Fruit fly (Drosophila melanogaster) whole organism, prepupa: ENCODE measurements around the gene SmD2.

Source experiments
- Blimp-1 ChIP-seq: fragments of 200-800 bp; sonication (Bioruptor generic); optimal IDR thresholded peaks from 3 replicates; lab custom pipeline; 2017; ENCODE audit warnings: missing biosample characterization, missing genetic modification characterization, mild to moderate bottlenecking, moderate library complexity, missing genetic modification reagents
- CG10631 ChIP-seq: fragments of 200-800 bp; sonication (Bioruptor generic); optimal IDR thresholded peaks from 2 replicates; lab custom pipeline; 2016; ENCODE audit warnings: missing biosample characterization, missing genetic modification characterization
- CG10669 ChIP-seq: fragments of 200-800 bp; sonication (Bioruptor generic); optimal IDR thresholded peaks from 3 replicates; lab custom pipeline; 2018; ENCODE audit warnings: missing biosample characterization, mild to moderate bottlenecking, missing genetic modification characterization, moderate library complexity
- CG11762 ChIP-seq: fragments of 200-800 bp; sonication (Bioruptor generic); optimal IDR thresholded peaks from 3 replicates; lab custom pipeline; 2016; ENCODE audit warnings: missing biosample characterization, missing genetic modification characterization; ENCODE audit not compliant: insufficient read depth
- CG11902 ChIP-seq: fragments of 200-800 bp; sonication (Bioruptor generic); optimal IDR thresholded peaks from 3 replicates; lab custom pipeline; 2016; ENCODE audit warnings: missing biosample characterization, missing genetic modification characterization
- CG3032 ChIP-seq: fragments of 200-800 bp; optimal IDR thresholded peaks from 2 replicates; lab custom pipeline; 2019; ENCODE audit warnings: missing biosample characterization, mild to moderate bottlenecking, missing genetic modification characterization, moderate library complexity
- CG31627 ChIP-seq: fragments of 200-800 bp; sonication (Bioruptor generic); optimal IDR thresholded peaks from 3 replicates; lab custom pipeline; 2016; ENCODE audit warnings: missing biosample characterization, missing genetic modification characterization
- CG34406 ChIP-seq: fragments of 200-800 bp; sonication (Bioruptor generic); optimal IDR thresholded peaks from 3 replicates; lab custom pipeline; 2016; ENCODE audit warnings: missing biosample characterization, missing genetic modification characterization
- CG3919 ChIP-seq: fragments of 200-800 bp; sonication (Bioruptor generic); optimal IDR thresholded peaks from 3 replicates; lab custom pipeline; 2016; ENCODE audit warnings: missing biosample characterization, missing genetic modification characterization
- CG6163 ChIP-seq: fragments of 200-800 bp; sonication (Bioruptor generic); IDR thresholded peaks from 3 replicates; pipeline ENCODE4 v1.3.6; 2022; ENCODE audit warnings: missing biosample characterization, missing genetic modification characterization
- CG6808 ChIP-seq: fragments of 200-800 bp; sonication (Bioruptor generic); optimal IDR thresholded peaks from 3 replicates; lab custom pipeline; 2017; ENCODE audit warnings: missing biosample characterization, missing genetic modification characterization, mild to moderate bottlenecking, moderate library complexity, missing genetic modification reagents
- CG8119 ChIP-seq: fragments of 200-800 bp; sonication (Bioruptor generic); IDR thresholded peaks from 3 replicates; pipeline ENCODE4 v1.3.6; 2022; ENCODE audit warnings: missing biosample characterization, missing genetic modification characterization
- CG8319 ChIP-seq: fragments of 200-800 bp; sonication (Bioruptor generic); optimal IDR thresholded peaks from 3 replicates; lab custom pipeline; 2016; ENCODE audit warnings: missing biosample characterization, missing genetic modification characterization
- CG8632 ChIP-seq: fragments of 200-800 bp; sonication (Bioruptor generic); optimal IDR thresholded peaks from 3 replicates; lab custom pipeline; 2016; ENCODE audit warnings: missing biosample characterization, missing genetic modification characterization
- CG9139 ChIP-seq: fragments of 200-800 bp; sonication (Bioruptor generic); optimal IDR thresholded peaks from 3 replicates; lab custom pipeline; 2017; ENCODE audit warnings: missing biosample characterization, mild to moderate bottlenecking, missing genetic modification characterization
- Eip75B ChIP-seq: fragments of 200-800 bp; sonication (Bioruptor generic); optimal IDR thresholded peaks from 3 replicates; lab custom pipeline; 2016; ENCODE audit warnings: missing biosample characterization, missing genetic modification characterization
- Eip78C ChIP-seq: fragments of 200-800 bp; sonication (Bioruptor generic); peaks from one replicate; lab custom pipeline; 2016; ENCODE audit warnings: missing biosample characterization, missing genetic modification characterization
- Eip93F ChIP-seq: fragments of 200-800 bp; sonication (Bioruptor generic); optimal IDR thresholded peaks from 2 replicates; lab custom pipeline; 2016; ENCODE audit warnings: missing biosample characterization, mild to moderate bottlenecking, missing genetic modification characterization
- Ets96B ChIP-seq: fragments of 200-800 bp; optimal IDR thresholded peaks from 2 replicates; lab custom pipeline; 2019; ENCODE audit warnings: missing biosample characterization, mild to moderate bottlenecking, missing genetic modification characterization, moderate library complexity
- Gug ChIP-seq: fragments of 200-800 bp; sonication (Bioruptor generic); IDR thresholded peaks from 2 replicates; pipeline ENCODE4 v1.3.6; 2022; ENCODE audit warnings: missing biosample characterization, missing genetic modification characterization
- Hr38 ChIP-seq: sonication (Bioruptor generic); optimal IDR thresholded peaks from 2 replicates; lab custom pipeline; 2016; ENCODE audit warnings: missing biosample characterization, missing genetic modification characterization
- Hr39 ChIP-seq: fragments of 200-800 bp; sonication (Bioruptor generic); optimal IDR thresholded peaks from 2 replicates; lab custom pipeline; 2016; ENCODE audit warnings: missing biosample characterization, missing genetic modification characterization
- Hr4 ChIP-seq: fragments of 200-800 bp; sonication (Bioruptor generic); optimal IDR thresholded peaks from 3 replicates; lab custom pipeline; 2016; ENCODE audit warnings: missing biosample characterization, missing genetic modification characterization
- Lpt ChIP-seq: fragments of 200-800 bp; sonication (Bioruptor generic); optimal IDR thresholded peaks from 3 replicates; lab custom pipeline; 2016; ENCODE audit warnings: missing biosample characterization, missing genetic modification characterization
- OdsH ChIP-seq: fragments of 200-800 bp; sonication (Bioruptor generic); optimal IDR thresholded peaks from 3 replicates; lab custom pipeline; 2016; ENCODE audit warnings: missing biosample characterization, missing genetic modification characterization
- Smox ChIP-seq: fragments of 200-800 bp; sonication (Bioruptor generic); optimal IDR thresholded peaks from 3 replicates; lab custom pipeline; 2016; ENCODE audit warnings: missing biosample characterization, missing genetic modification characterization
- Sox102F ChIP-seq: fragments of 200-800 bp; sonication (Bioruptor generic); optimal IDR thresholded peaks from 2 replicates; lab custom pipeline; 2016; ENCODE audit warnings: missing biosample characterization, mild to moderate bottlenecking, missing genetic modification characterization
- Sox14 ChIP-seq: fragments of 200-800 bp; sonication (Bioruptor generic); optimal IDR thresholded peaks from 3 replicates; lab custom pipeline; 2016; ENCODE audit warnings: missing biosample characterization, missing genetic modification characterization
- achi ChIP-seq: fragments of 200-800 bp; sonication (Bioruptor generic); optimal IDR thresholded peaks from 3 replicates; lab custom pipeline; 2016; ENCODE audit warnings: missing biosample characterization, missing genetic modification characterization
- cyc ChIP-seq: fragments of 200-800 bp; sonication (Bioruptor generic); optimal IDR thresholded peaks from 3 replicates; lab custom pipeline; 2016; ENCODE audit warnings: missing biosample characterization, missing genetic modification characterization
- dac ChIP-seq: fragments of 200-800 bp; sonication (Bioruptor generic); optimal IDR thresholded peaks from 2 replicates; lab custom pipeline; 2017; ENCODE audit warnings: missing biosample characterization, mild to moderate bottlenecking, missing genetic modification characterization
- dsx ChIP-seq: fragments of 200-800 bp; optimal IDR thresholded peaks from 3 replicates; lab custom pipeline; 2019; ENCODE audit warnings: missing biosample characterization, mild to moderate bottlenecking, missing genetic modification characterization, moderate library complexity; ENCODE audit not compliant: poor library complexity, severe bottlenecking
- esn ChIP-seq: fragments of 200-800 bp; sonication (Bioruptor generic); optimal IDR thresholded peaks from 2 replicates; lab custom pipeline; 2016; ENCODE audit warnings: missing biosample characterization, mild to moderate bottlenecking, missing genetic modification characterization, moderate library complexity
- fkh ChIP-seq: fragments of 200-800 bp; sonication (Bioruptor generic); optimal IDR thresholded peaks from 3 replicates; lab custom pipeline; 2017; ENCODE audit warnings: missing biosample characterization, mild to moderate bottlenecking, missing genetic modification characterization, moderate library complexity
- net ChIP-seq: fragments of 200-800 bp; sonication (Bioruptor generic); optimal IDR thresholded peaks from 3 replicates; lab custom pipeline; 2016; ENCODE audit warnings: missing biosample characterization, missing genetic modification characterization
- pdm3 ChIP-seq: fragments of 200-800 bp; sonication (Bioruptor generic); optimal IDR thresholded peaks from 3 replicates; lab custom pipeline; 2016; ENCODE audit warnings: missing biosample characterization, missing genetic modification characterization
- salr ChIP-seq, 2 experiments: fragments of 200-800 bp; sonication (Bioruptor generic); optimal IDR thresholded peaks; 3 replicates each; lab custom pipeline; 2016 to 2018; ENCODE audit warnings: missing biosample characterization in 2 of 2, missing genetic modification characterization in 2 of 2, mild to moderate bottlenecking in 1 of 2
- spab ChIP-seq: fragments of 200-800 bp; sonication (Bioruptor generic); optimal IDR thresholded peaks from 2 replicates; lab custom pipeline; 2017; ENCODE audit warnings: missing biosample characterization, mild to moderate bottlenecking, missing genetic modification characterization, missing genetic modification reagents
- ss ChIP-seq, 2 experiments: fragments of 200-800 bp; sonication (Bioruptor generic); optimal IDR thresholded peaks; 2 replicates in 1 of 2; 3 replicates in 1 of 2; lab custom pipeline; 2017 to 2018; ENCODE audit warnings: mild to moderate bottlenecking in 2 of 2, missing biosample characterization in 2 of 2, missing genetic modification characterization in 2 of 2, moderate library complexity in 1 of 2
- svp ChIP-seq: fragments of 200-800 bp; sonication (Bioruptor generic); peaks from one replicate; lab custom pipeline; 2016; ENCODE audit warnings: missing biosample characterization, missing genetic modification characterization

The SmD2 gene

DNA sequence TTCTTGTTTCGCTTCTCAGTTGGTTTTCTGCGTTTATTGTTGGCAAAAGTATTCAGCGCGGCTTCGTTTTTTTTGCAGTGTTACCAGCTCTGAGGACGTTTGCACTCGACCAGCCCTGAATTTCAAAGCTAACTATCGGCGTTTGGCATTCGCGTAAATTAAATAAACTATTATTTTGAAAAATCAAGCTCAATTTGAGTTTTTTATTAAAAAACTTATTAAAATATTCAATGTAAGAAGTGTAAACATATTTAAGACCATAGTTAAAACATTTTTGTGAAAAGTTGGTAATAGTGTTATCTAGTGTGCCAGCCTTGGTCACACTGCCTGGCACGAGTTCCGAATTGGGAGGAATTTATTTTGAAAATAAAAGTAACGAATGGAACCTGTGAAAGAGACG, at the start of gene SmD2, which contains the start of gene CG18048:
SmD2 (minus strand) TSS at position 98 of the 400 bp plus-strand sequence.
CG18048 (plus strand) TSS at position 298 of the 400 bp plus-strand sequence.
- TF ChIP-seq spab (GFP tag; lab: Kevin White, UChicago), result no peak
- no peak for TF ChIP-seq salr (GFP tag; optimal IDR thresholded peaks at IDR 0.05; lab: Kevin White, UChicago)
- no peak for TF ChIP-seq CG3919 (GFP tag; lab: Kevin White, UChicago)
- TF ChIP-seq svp (GFP tag; lab: Kevin White, UChicago), result no peak
- TF ChIP-seq Lpt (GFP tag; lab: Kevin White, UChicago), result no peak
- no peak for TF ChIP-seq Hr39 (GFP tag; lab: Kevin White, UChicago)
- TF ChIP-seq Ets96B, result no peak
- no peak for TF ChIP-seq achi (GFP tag; lab: Kevin White, UChicago)
- peak; percentile 3 for TF ChIP-seq esn
- TF ChIP-seq net (GFP tag; lab: Kevin White, UChicago), result no peak
- TF ChIP-seq OdsH (GFP tag; lab: Kevin White, UChicago), result no peak
- TF ChIP-seq dsx (GFP tag; lab: Kevin White, UChicago), result peak; percentile 3
- no peak for TF ChIP-seq CG34406
- TF ChIP-seq CG8119 (GFP tag; lab: Robert Waterston, UW), result no peak
- no peak for TF ChIP-seq CG9139 (GFP tag; lab: Kevin White, UChicago)
- TF ChIP-seq CG31627 (GFP tag; lab: Kevin White, UChicago), result peak; percentile 3
- TF ChIP-seq CG10669 (GFP tag; lab: Kevin White, UChicago), result no peak
- peak; percentile 49 for TF ChIP-seq Eip78C
- no peak for TF ChIP-seq Hr4 (GFP tag; lab: Kevin White, UChicago)
- TF ChIP-seq Smox, result no peak
- TF ChIP-seq CG10631 (GFP tag; lab: Kevin White, UChicago), result no peak
- no peak for TF ChIP-seq Gug (GFP tag; lab: Robert Waterston, UW)
- peak; percentile 12 for TF ChIP-seq CG3032 (tag; lab: Kevin White, UChicago)
- TF ChIP-seq CG6163 (GFP tag; lab: Robert Waterston, UW), result no peak
- no peak for TF ChIP-seq fkh (GFP tag; lab: Kevin White, UChicago)
- no peak for TF ChIP-seq Eip93F (GFP tag; lab: Kevin White, UChicago)
- TF ChIP-seq Sox14 (GFP tag; lab: Kevin White, UChicago), result peak; percentile 48
- no peak for TF ChIP-seq Sox102F
- no peak for TF ChIP-seq dac
- TF ChIP-seq Blimp-1 (GFP tag; lab: Kevin White, UChicago), result no peak
- TF ChIP-seq cyc (GFP tag; lab: Kevin White, UChicago), result peak; percentile 8
- no peak for TF ChIP-seq Eip75B (GFP tag; lab: Kevin White, UChicago)
- no peak for TF ChIP-seq CG11762 (GFP tag; lab: Kevin White, UChicago)
- TF ChIP-seq CG11902, result no peak

DNA sequence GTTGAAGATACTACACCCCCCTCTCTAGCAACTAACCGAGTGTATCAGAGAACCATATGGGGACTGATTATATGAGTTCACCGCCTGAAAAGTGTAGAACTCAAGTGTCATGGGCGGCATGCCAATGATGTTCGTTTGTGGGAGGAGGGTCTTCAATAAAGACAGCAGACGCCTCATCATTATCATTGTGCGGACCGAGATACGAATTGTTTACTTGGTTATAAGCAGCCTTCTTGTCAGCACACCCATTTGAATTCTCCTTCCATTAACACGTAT, 48.5 kb upstream of the SmD2 start:
- TF ChIP-seq spab (GFP tag; lab: Kevin White, UChicago), result no peak
- no peak for TF ChIP-seq Hr38
- TF ChIP-seq CG11902, result no peak
- no peak for TF ChIP-seq CG10631 (GFP tag; lab: Kevin White, UChicago)
- no peak for TF ChIP-seq Eip93F (GFP tag; lab: Kevin White, UChicago)
- no peak for TF ChIP-seq CG8632 (GFP tag; lab: Kevin White, UChicago)

dm6 chr3R:6393515-6394246, 48.0 kb upstream of the SmD2 start:
- TF ChIP-seq svp (GFP tag; lab: Kevin White, UChicago), result peak; percentile 97
- peak; percentile 9 for TF ChIP-seq CG6808 (GFP tag; lab: Kevin White, UChicago)
- no peak for TF ChIP-seq CG3919 (GFP tag; lab: Kevin White, UChicago)
- peak in 1 of 2 experiments; percentile 48 for TF ChIP-seq ss (GFP tag; optimal IDR thresholded peaks at IDR 0.05; lab: Kevin White, UChicago)
- peak; percentile 8 for TF ChIP-seq Eip78C
- TF ChIP-seq pdm3 (GFP tag; lab: Kevin White, UChicago), result no peak
- TF ChIP-seq CG8319 (GFP tag; lab: Kevin White, UChicago), result no peak
